Fruit fly (Drosophila melanogaster): ENCODE data around the gene CG5281.

CG5281 gene

dm6 chr3R:11392805-11393204, 42.8 kb upstream of the CG5281 start (continued):
- TF ChIP-seq CG8765 (GFP tag; IDR thresholded peaks at IDR 0.05) = peak; percentile 26; the same call in 1 of the 2 replicates
- TF ChIP-seq scrt (GFP tag; optimal IDR thresholded peaks at IDR 0.05) = no peak
- TF ChIP-seq CG11398 (GFP tag; optimal IDR thresholded peaks at IDR 0.05) = peak; percentile 60
- peak; percentile 73 for TF ChIP-seq CG12236 (GFP tag; optimal IDR thresholded peaks at IDR 0.05)
- peak; percentile 1 for TF ChIP-seq CG14965 (GFP tag; optimal IDR thresholded peaks at IDR 0.05; ENCODE audit: borderline replicate concordance)
- TF ChIP-seq HLH3B (GFP tag; IDR thresholded peaks at IDR 0.05) = peak; percentile 70; the same call in 1 of the 2 replicates
- TF ChIP-seq CG8944 (GFP tag; optimal IDR thresholded peaks at IDR 0.05) = peak; percentile 19
- peak; percentile 69 for TF ChIP-seq CG11723 (GFP tag; optimal IDR thresholded peaks at IDR 0.05)
- no peak for TF ChIP-seq sd (tag; optimal IDR thresholded peaks at IDR 0.05)
- no peak for TF ChIP-seq twi (tag; optimal IDR thresholded peaks at IDR 0.05)
- TF ChIP-seq ranshi (GFP tag; IDR thresholded peaks at IDR 0.05) = 0 out of 2 replicates have a peak, but pooled peaks have one; percentile 61
- TF ChIP-seq Dbx (GFP tag; IDR thresholded peaks at IDR 0.05) = no peak
- TF ChIP-seq CG10274 (GFP tag; optimal IDR thresholded peaks at IDR 0.05) = peak; percentile 59
- no peak for TF ChIP-seq cad (GFP tag; optimal IDR thresholded peaks at IDR 0.05)
- TF ChIP-seq sqz (GFP tag; optimal IDR thresholded peaks at IDR 0.05) = peak; percentile 72
- peak; percentile 77 for TF ChIP-seq CG4424 (GFP tag; optimal IDR thresholded peaks at IDR 0.05)
- TF ChIP-seq Drgx (GFP tag; IDR thresholded peaks at IDR 0.05) = no peak
- peak; percentile 41 for TF ChIP-seq pfk (GFP tag; optimal IDR thresholded peaks at IDR 0.05)
- TF ChIP-seq CG3065 (GFP tag; optimal IDR thresholded peaks at IDR 0.05) = peak; percentile 51
- TF ChIP-seq eyg (GFP tag; optimal IDR thresholded peaks at IDR 0.05) = peak; percentile 54
- peak; percentile 33 for TF ChIP-seq Sry-β (GFP tag; optimal IDR thresholded peaks at IDR 0.05)
- TF ChIP-seq CG6683 (GFP tag; optimal IDR thresholded peaks at IDR 0.05) = no peak
- TF ChIP-seq ap (GFP tag; IDR thresholded peaks at IDR 0.05) = peak; percentile 67
- no peak; the same call in 1 of the 2 replicates for TF ChIP-seq CG14441 (GFP tag; IDR thresholded peaks at IDR 0.05)
- TF ChIP-seq CG7839 (tag; optimal IDR thresholded peaks at IDR 0.05) = no peak
- no peak for TF ChIP-seq CHES-1-like (GFP tag; optimal IDR thresholded peaks at IDR 0.05)
- peak; percentile 82 for TF ChIP-seq phol (tag; optimal IDR thresholded peaks at IDR 0.05)
- TF ChIP-seq pnt (GFP tag; optimal IDR thresholded peaks at IDR 0.05) = no peak
- TF ChIP-seq Blimp-1 (GFP tag; optimal IDR thresholded peaks at IDR 0.05) = no peak
- TF ChIP-seq tll (GFP tag; optimal IDR thresholded peaks at IDR 0.05) = peak in 1 of 2 experiments; percentile 41
- TF ChIP-seq chif (GFP tag; optimal IDR thresholded peaks at IDR 0.05) = peak; percentile 33 to 75
- TF ChIP-seq br (optimal IDR thresholded peaks at IDR 0.05) = no peak
- peak; percentile 43; the same call in 1 of the 2 replicates for TF ChIP-seq peb (GFP tag; IDR thresholded peaks at IDR 0.05)
- TF ChIP-seq CG34376 (GFP tag; optimal IDR thresholded peaks at IDR 0.05) = no peak
- TF ChIP-seq NFAT (GFP tag; IDR thresholded peaks at IDR 0.05) = peak; percentile 26; the same call in 1 of the 2 replicates
- TF ChIP-seq gcm2 (GFP tag; optimal IDR thresholded peaks at IDR 0.05) = no peak
- TF ChIP-seq p53 (GFP tag; optimal IDR thresholded peaks at IDR 0.05) = peak; percentile 61
- TF ChIP-seq Chrac-16 (GFP tag; optimal IDR thresholded peaks at IDR 0.05) = peak; percentile 41
- TF ChIP-seq HmgD (GFP tag; optimal IDR thresholded peaks at IDR 0.05) = peak; percentile 59
- TF ChIP-seq zfh2 (GFP tag; optimal IDR thresholded peaks at IDR 0.05) = no peak
- peak; percentile 62 for TF ChIP-seq Elba2 (GFP tag; optimal IDR thresholded peaks at IDR 0.05)
- no peak for TF ChIP-seq HLH4C (GFP tag; IDR thresholded peaks at IDR 0.05; ENCODE audit: partially characterized antibody)
- TF ChIP-seq Sry-δ (GFP tag; optimal IDR thresholded peaks at IDR 0.05) = peak; percentile 5
- TF ChIP-seq CG4854 (GFP tag; optimal IDR thresholded peaks at IDR 0.05) = no peak
- peak; percentile 75 for TF ChIP-seq CG17802 (tag; optimal IDR thresholded peaks at IDR 0.05)
- TF ChIP-seq Dfd (GFP tag; optimal IDR thresholded peaks at IDR 0.05) = peak in 1 of 2 experiments; percentile 32
- TF ChIP-seq ara (GFP tag; IDR thresholded peaks at IDR 0.05) = peak; percentile 83
- no peak for TF ChIP-seq zf30C (GFP tag; optimal IDR thresholded peaks at IDR 0.05)
- peak; percentile 92 for TF ChIP-seq zfh1 (GFP tag; IDR thresholded peaks at IDR 0.05)
- TF ChIP-seq ind (GFP tag; optimal IDR thresholded peaks at IDR 0.05) = peak; percentile 11
- 0 out of 2 replicates have a peak, but pooled peaks have one; percentile 28 for TF ChIP-seq CG9932 (GFP tag; IDR thresholded peaks at IDR 0.05)

Data from whole organism, embryonic.